Worm (Caenorhabditis elegans): ENCODE results near the gene C25H3.15.

C25H3.15 gene

DNA sequence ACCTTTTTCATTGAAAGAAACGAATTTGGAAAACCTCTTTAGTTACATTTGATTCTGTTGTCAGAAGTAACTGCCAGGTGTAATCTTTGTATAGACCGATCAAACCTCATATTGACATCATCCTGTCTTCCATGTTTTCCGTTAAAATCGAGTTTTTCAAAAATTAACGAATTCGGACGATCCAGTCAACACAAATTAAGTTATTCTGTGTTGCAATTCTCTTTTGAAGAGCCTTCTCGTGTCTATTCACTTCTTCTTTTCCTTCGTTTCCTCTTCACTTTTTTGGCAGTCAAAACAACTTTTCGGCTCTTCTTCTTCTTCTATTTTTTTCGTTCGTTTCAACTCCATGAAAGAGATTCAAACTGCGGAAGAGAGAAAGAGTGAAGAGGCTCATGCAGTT, 43.0 kb downstream of the C25H3.15 start:
- no peak for TF ChIP-seq cnd-1 (tag; optimal IDR thresholded peaks at IDR 0.05)
- TF ChIP-seq elt-1 (tag; optimal IDR thresholded peaks at IDR 0.05; ENCODE audit: borderline replicate concordance, insufficient read depth), result no peak
- no peak for TF ChIP-seq snpc-4 (tag; optimal IDR thresholded peaks at IDR 0.05)
- TF ChIP-seq ces-1 (GFP tag; optimal IDR thresholded peaks at IDR 0.05), result peak; percentile 89
- no peak for TF ChIP-seq ceh-39 (tag; optimal IDR thresholded peaks at IDR 0.05)
- no peak for TF ChIP-seq blmp-1 (tag; optimal IDR thresholded peaks at IDR 0.05)
- no peak for TF ChIP-seq nhr-2 (tag; optimal IDR thresholded peaks at IDR 0.05)

DNA sequence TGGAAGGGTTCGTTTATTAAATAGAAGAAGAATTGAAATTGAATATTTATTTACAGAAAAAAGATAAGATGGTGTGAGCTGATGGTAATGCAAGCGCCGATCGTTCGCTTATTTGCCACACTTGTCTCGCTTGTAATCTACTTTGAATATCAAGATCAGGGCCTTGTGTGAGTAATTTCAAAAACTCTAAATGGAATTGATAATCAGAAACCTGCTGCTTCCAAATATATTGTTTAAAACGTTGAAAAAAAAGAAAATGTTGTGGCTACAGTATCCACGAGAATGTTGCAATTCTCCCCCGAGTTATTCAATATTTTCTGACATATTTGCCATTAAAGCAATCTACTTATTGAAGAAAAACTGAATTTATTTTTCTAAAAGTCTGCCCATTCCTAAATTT, 45.7 kb downstream of the C25H3.15 start:
- TF ChIP-seq drap-1 (GFP tag; optimal IDR thresholded peaks at IDR 0.05), result no peak
- TF ChIP-seq ces-1 (GFP tag; optimal IDR thresholded peaks at IDR 0.05), result no peak
- TF ChIP-seq mep-1 (tag; optimal IDR thresholded peaks at IDR 0.05), result no peak
- TF ChIP-seq mab-5 (tag; optimal IDR thresholded peaks at IDR 0.05), result no peak
- TF ChIP-seq hlh-1 (tag; optimal IDR thresholded peaks at IDR 0.05), result no peak
- TF ChIP-seq unc-120 (tag; optimal IDR thresholded peaks at IDR 0.05; ENCODE audit: poor library complexity, severe bottlenecking), result no peak
- no peak for TF ChIP-seq nhr-2 (tag; optimal IDR thresholded peaks at IDR 0.05)
- no peak for TF ChIP-seq pha-4 (tag; optimal IDR thresholded peaks at IDR 0.05)
- TF ChIP-seq snpc-4 (tag; optimal IDR thresholded peaks at IDR 0.05), result no peak
- no peak for TF ChIP-seq flh-1 (GFP tag; optimal IDR thresholded peaks at IDR 0.05)
- TF ChIP-seq sptf-1 (tag; optimal IDR thresholded peaks at IDR 0.05), result no peak
- TF ChIP-seq bed-3 (GFP tag; optimal IDR thresholded peaks at IDR 0.05), result no peak
- TF ChIP-seq ham-2 (GFP tag; optimal IDR thresholded peaks at IDR 0.05), result no peak
- no peak for TF ChIP-seq cnd-1 (tag; optimal IDR thresholded peaks at IDR 0.05)
- TF ChIP-seq sem-2 (GFP tag; optimal IDR thresholded peaks at IDR 0.05), result no peak

DNA sequence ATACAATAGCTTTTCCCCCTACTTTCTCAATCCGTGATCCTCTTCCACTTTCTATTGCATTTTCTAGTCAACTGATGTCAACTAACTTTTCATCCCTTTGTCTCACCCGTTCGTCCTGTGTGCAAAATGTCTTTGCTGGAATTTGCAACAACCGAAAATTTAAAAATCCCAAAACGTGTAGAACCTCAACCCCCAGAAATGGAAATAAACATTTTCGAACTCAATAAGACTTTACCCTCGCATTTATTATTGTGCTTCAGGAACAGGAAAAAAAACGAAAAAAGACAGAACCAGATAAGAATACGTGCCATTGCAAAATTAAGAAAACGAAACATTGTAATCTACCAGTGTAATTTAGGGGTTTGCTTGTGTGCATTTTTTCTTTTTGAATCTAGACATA, 47.0 kb downstream of the C25H3.15 start:
- peak; percentile 23 for TF ChIP-seq elt-3 (tag; optimal IDR thresholded peaks at IDR 0.05)
- no peak for TF ChIP-seq sptf-1 (tag; optimal IDR thresholded peaks at IDR 0.05)

ce11 chrII:5714807-5715206, 49.7 kb downstream of the C25H3.15 start, which contains the start of the genes tiar-1 and lelo-4:
TSS of gene tiar-1 (minus strand) at chrII:5714823.
TSS of gene lelo-4 (plus strand) at chrII:5714924.
- TF ChIP-seq sem-2 (GFP tag; optimal IDR thresholded peaks at IDR 0.05), result no peak
- no peak for TF ChIP-seq ceh-43 (GFP tag; optimal IDR thresholded peaks at IDR 0.05)
- TF ChIP-seq ztf-11 (tag; optimal IDR thresholded peaks at IDR 0.05), result no peak
- TF ChIP-seq tbx-8 (GFP tag; optimal IDR thresholded peaks at IDR 0.05), result no peak
- TF ChIP-seq ceh-83 (GFP tag; optimal IDR thresholded peaks at IDR 0.05), result no peak
- peak; percentile 53 for TF ChIP-seq lin-13 (tag; optimal IDR thresholded peaks at IDR 0.05)
- TF ChIP-seq sptf-1 (tag; optimal IDR thresholded peaks at IDR 0.05), result peak; percentile 35
- peak; percentile 45 for TF ChIP-seq pha-4 (tag; optimal IDR thresholded peaks at IDR 0.05)
- no peak for TF ChIP-seq unc-62 (GFP tag; optimal IDR thresholded peaks at IDR 0.05)
- no peak for TF ChIP-seq elt-1 (tag; optimal IDR thresholded peaks at IDR 0.05; ENCODE audit: borderline replicate concordance, insufficient read depth)
- TF ChIP-seq nhr-28 (tag; optimal IDR thresholded peaks at IDR 0.05), result no peak
- TF ChIP-seq lsy-2 (tag; optimal IDR thresholded peaks at IDR 0.05), result peak; percentile 74
- TF ChIP-seq mab-5 (tag; optimal IDR thresholded peaks at IDR 0.05), result no peak
- TF ChIP-seq bed-3 (GFP tag; optimal IDR thresholded peaks at IDR 0.05), result no peak
- no peak for TF ChIP-seq unc-120 (tag; optimal IDR thresholded peaks at IDR 0.05; ENCODE audit: poor library complexity, severe bottlenecking)
- TF ChIP-seq nhr-237 (tag; optimal IDR thresholded peaks at IDR 0.05), result peak; percentile 49
- TF ChIP-seq ham-2 (GFP tag; optimal IDR thresholded peaks at IDR 0.05), result no peak
- peak; percentile 46 for TF ChIP-seq hlh-1 (tag; optimal IDR thresholded peaks at IDR 0.05)
- peak; percentile 47 for TF ChIP-seq ceh-39 (tag; optimal IDR thresholded peaks at IDR 0.05)
- no peak for TF ChIP-seq ces-1 (GFP tag; optimal IDR thresholded peaks at IDR 0.05)
- no peak for TF ChIP-seq lin-32 (GFP tag; optimal IDR thresholded peaks at IDR 0.05)
- TF ChIP-seq nhr-76 (tag; optimal IDR thresholded peaks at IDR 0.05), result no peak
- TF ChIP-seq M03D4.4 (tag; optimal IDR thresholded peaks at IDR 0.05), result peak; percentile 7
- TF ChIP-seq snpc-4 (tag; optimal IDR thresholded peaks at IDR 0.05), result no peak
- no peak for TF ChIP-seq unc-39 (tag; optimal IDR thresholded peaks at IDR 0.05)
- no peak for TF ChIP-seq drap-1 (GFP tag; optimal IDR thresholded peaks at IDR 0.05)
- no peak for TF ChIP-seq nhr-12 (tag; optimal IDR thresholded peaks at IDR 0.05)
- no peak for TF ChIP-seq nhr-2 (tag; optimal IDR thresholded peaks at IDR 0.05)
- no peak for TF ChIP-seq blmp-1 (tag; optimal IDR thresholded peaks at IDR 0.05)
- no peak for TF ChIP-seq elt-3 (tag; optimal IDR thresholded peaks at IDR 0.05)
- TF ChIP-seq mep-1 (tag; optimal IDR thresholded peaks at IDR 0.05), result peak; percentile 77
- no peak for TF ChIP-seq cnd-1 (tag; optimal IDR thresholded peaks at IDR 0.05)
- TF ChIP-seq zip-8 (tag; optimal IDR thresholded peaks at IDR 0.05), result no peak
- no peak for TF ChIP-seq flh-1 (GFP tag; optimal IDR thresholded peaks at IDR 0.05)
- peak; percentile 57 for TF ChIP-seq mls-2 (tag; optimal IDR thresholded peaks at IDR 0.05)
